Fruit fly (Drosophila melanogaster) whole organism: ENCODE results near the gene SkpE.

Source experiments
- Dll ChIP-seq: fragments of >200 bp; optimal IDR thresholded peaks from 2 replicates; lab custom pipeline; 2017
- EcR ChIP-seq, 2 experiments: fragments of >200 bp; optimal IDR thresholded peaks; 2 replicates each; lab custom pipeline; 2017; ENCODE audit warnings: missing biosample characterization in 2 of 2, missing genetic modification characterization in 2 of 2, missing genetic modification reagents in 2 of 2
- pan ChIP-seq: fragments of >200 bp; optimal IDR thresholded peaks from 2 replicates; lab custom pipeline; 2017
- psq ChIP-seq: fragments of >200 bp; optimal IDR thresholded peaks from 2 replicates; lab custom pipeline; 2017

DNA sequence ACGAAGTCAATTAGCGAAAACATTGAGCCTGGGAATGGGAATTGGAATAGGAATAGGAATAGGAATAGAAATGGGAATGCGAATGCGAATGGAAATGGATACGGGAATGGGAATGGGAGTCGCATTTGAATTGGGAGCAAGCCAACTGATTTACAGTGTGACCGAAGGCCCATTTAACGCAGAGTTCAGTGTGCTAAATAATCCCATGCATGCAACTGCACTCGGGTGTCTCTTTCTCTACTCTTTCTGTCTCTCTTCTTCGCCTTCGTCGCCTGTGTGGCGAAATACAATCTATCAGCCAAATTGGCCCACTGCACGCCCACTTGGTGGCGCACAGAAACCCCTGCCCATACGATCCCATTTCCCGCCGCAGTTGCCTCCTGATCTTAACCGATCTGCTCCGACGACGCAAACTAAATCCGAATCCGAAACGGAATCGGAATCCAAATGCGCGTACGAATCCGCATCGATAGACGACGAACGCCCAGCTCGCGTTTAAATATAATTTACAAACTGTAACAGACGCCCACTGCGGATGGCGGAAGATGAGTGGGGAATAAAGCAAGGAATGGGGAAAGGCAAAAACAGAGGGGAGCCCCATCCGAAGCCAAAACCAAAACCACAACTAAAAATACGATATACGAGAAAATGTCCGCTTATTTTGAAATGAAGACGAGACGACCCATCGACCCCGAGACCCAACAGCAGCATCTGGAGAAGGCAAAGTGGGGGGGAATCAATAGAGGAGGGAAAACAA is 20.3 kb upstream of the SkpE start:
- no peak for TF ChIP-seq EcR (GFP tag; optimal IDR thresholded peaks at IDR 0.05; lab: Kevin White, UChicago)
- no peak for TF ChIP-seq psq (lab: Kevin White, UChicago)
- TF ChIP-seq pan (lab: Kevin White, UChicago): no peak
- no peak for TF ChIP-seq Dll (lab: Kevin White, UChicago)
